Fruit fly (Drosophila melanogaster) whole organism, embryonic: ENCODE measurements around the gene CG10086.
A peak's percentile ranks its signal among the peaks of the same experiment; 100 is the strongest.

Source experiments
- Atf6 ChIP-seq: fragments of 200-800 bp; sonication (Bioruptor generic); IDR thresholded peaks from 2 replicates; pipeline ENCODE4 v1.3.6; 2022; ENCODE audit warnings: missing biosample characterization, missing genetic modification characterization
- Awh ChIP-seq: fragments of 200-800 bp; sonication (Bioruptor generic); IDR thresholded peaks from 2 replicates; pipeline ENCODE4, ENCODE4 v1.3.6; 2022; ENCODE audit warnings: missing biosample characterization, missing genetic modification characterization
- BEAF-32 ChIP-seq: fragments of 200-800 bp; sonication (Bioruptor generic); optimal IDR thresholded peaks from 3 replicates; lab custom pipeline; 2017; ENCODE audit warnings: missing biosample characterization, missing genetic modification characterization, mild to moderate bottlenecking, moderate library complexity, missing genetic modification reagents
- CG10543 ChIP-seq: fragments of 200-800 bp; sonication (Bioruptor generic); optimal IDR thresholded peaks from 3 replicates; lab custom pipeline; 2017; ENCODE audit warnings: missing biosample characterization, mild to moderate bottlenecking, missing genetic modification characterization, moderate library complexity
- CG12071 ChIP-seq: fragments of 200-800 bp; sonication (Bioruptor generic); optimal IDR thresholded peaks from 3 replicates; lab custom pipeline; 2018; ENCODE audit warnings: missing biosample characterization, mild to moderate bottlenecking, missing genetic modification characterization
- CG1233 ChIP-seq: fragments of 200-800 bp; sonication (Bioruptor generic); optimal IDR thresholded peaks from 4 replicates; lab custom pipeline; 2018; ENCODE audit warnings: missing biosample characterization, mild to moderate bottlenecking, missing genetic modification characterization
- CG12744 ChIP-seq: fragments of 200-800 bp; sonication (Bioruptor generic); optimal IDR thresholded peaks from 2 replicates; lab custom pipeline; 2016; ENCODE audit warnings: missing biosample characterization, missing genetic modification characterization
- CG13775 ChIP-seq: fragments of 200-800 bp; sonication (Bioruptor generic); optimal IDR thresholded peaks from 3 replicates; lab custom pipeline; 2017; ENCODE audit warnings: missing biosample characterization, mild to moderate bottlenecking, missing genetic modification characterization
- CG15514 ChIP-seq: fragments of 200-800 bp; sonication (Bioruptor generic); optimal IDR thresholded peaks from 3 replicates; lab custom pipeline; 2017; ENCODE audit warnings: missing biosample characterization, missing genetic modification characterization, mild to moderate bottlenecking, moderate library complexity, missing genetic modification reagents
- CG16815 ChIP-seq: fragments of 200-800 bp; sonication (Bioruptor generic); optimal IDR thresholded peaks from 3 replicates; lab custom pipeline; 2017; ENCODE audit warnings: missing biosample characterization, mild to moderate bottlenecking, missing genetic modification characterization
- CG30431 ChIP-seq: fragments of 200-800 bp; sonication (Bioruptor generic); optimal IDR thresholded peaks from 2 replicates; lab custom pipeline; 2017; ENCODE audit warnings: missing biosample characterization, missing genetic modification characterization
- CG31365 ChIP-seq: fragments of 200-800 bp; sonication (Bioruptor generic); optimal IDR thresholded peaks from 2 replicates; lab custom pipeline; 2018; ENCODE audit warnings: missing biosample characterization, mild to moderate bottlenecking, missing genetic modification characterization
- CG34376 ChIP-seq: fragments of 200-800 bp; sonication (Bioruptor generic); optimal IDR thresholded peaks from 2 replicates; lab custom pipeline; 2018; ENCODE audit warnings: missing biosample characterization, mild to moderate bottlenecking, missing genetic modification characterization
- CG4707 ChIP-seq: fragments of 200-800 bp; sonication (Bioruptor generic); optimal IDR thresholded peaks from 2 replicates; lab custom pipeline; 2018; ENCODE audit warnings: missing biosample characterization, mild to moderate bottlenecking, missing genetic modification characterization, moderate library complexity
- CG4854 ChIP-seq: fragments of 200-800 bp; sonication (Bioruptor generic); optimal IDR thresholded peaks from 2 replicates; lab custom pipeline; 2016; ENCODE audit warnings: missing biosample characterization, missing genetic modification characterization, inconsistent platforms
- CG7928 ChIP-seq: fragments of 200-800 bp; sonication (Bioruptor generic); optimal IDR thresholded peaks from 2 replicates; lab custom pipeline; 2017; ENCODE audit warnings: missing biosample characterization, mild to moderate bottlenecking, missing genetic modification characterization
- CG9797 ChIP-seq: fragments of 200-800 bp; sonication (Bioruptor generic); optimal IDR thresholded peaks from 3 replicates; lab custom pipeline; 2018; ENCODE audit warnings: missing biosample characterization, mild to moderate bottlenecking, missing genetic modification characterization
- Deaf1 ChIP-seq: fragments of 200-800 bp; optimal IDR thresholded peaks from 3 replicates; lab custom pipeline; 2019; ENCODE audit warnings: missing biosample characterization, mild to moderate bottlenecking, missing genetic modification characterization, moderate library complexity
- Dp ChIP-seq: fragments of 200-800 bp; sonication (Bioruptor generic); optimal IDR thresholded peaks from 2 replicates; lab custom pipeline; 2018; ENCODE audit warnings: missing biosample characterization, mild to moderate bottlenecking, missing genetic modification characterization, moderate library complexity
- HHEX ChIP-seq: fragments of 200-800 bp; sonication (Bioruptor generic); optimal IDR thresholded peaks from 3 replicates; lab custom pipeline; 2017; ENCODE audit warnings: missing biosample characterization, mild to moderate bottlenecking, missing genetic modification characterization, missing genetic modification reagents
- Hand ChIP-seq: fragments of 200-800 bp; sonication (Bioruptor generic); optimal IDR thresholded peaks from 2 replicates; lab custom pipeline; 2017; ENCODE audit warnings: mild to moderate bottlenecking, missing biosample characterization, missing genetic modification reagents, missing genetic modification characterization
- Meics ChIP-seq: fragments of 200-800 bp; sonication (Bioruptor generic); optimal IDR thresholded peaks from 2 replicates; lab custom pipeline; 2017; ENCODE audit warnings: missing biosample characterization, mild to moderate bottlenecking, missing genetic modification characterization
- Pdp1 ChIP-seq, 2 experiments: fragments of 200-800 bp; sonication (Bioruptor generic); optimal IDR thresholded peaks; 3 replicates each; lab custom pipeline; 2016; ENCODE audit warnings: missing biosample characterization in 2 of 2, missing genetic modification characterization in 2 of 2, mild to moderate bottlenecking in 1 of 2, moderate library complexity in 1 of 2
- Poxn ChIP-seq: fragments of 200-800 bp; sonication (Bioruptor generic); IDR thresholded peaks from 2 replicates; pipeline ENCODE4 v1.3.6; 2022; ENCODE audit warnings: missing biosample characterization, missing genetic modification characterization
- Rx ChIP-seq: fragments of 200-800 bp; sonication (Bioruptor generic); IDR thresholded peaks from 2 replicates; pipeline ENCODE4 v1.3.6; 2022; ENCODE audit warnings: missing biosample characterization, missing genetic modification characterization
- Sox100B ChIP-seq: fragments of 200-800 bp; sonication (Bioruptor generic); optimal IDR thresholded peaks from 3 replicates; lab custom pipeline; 2018; ENCODE audit warnings: missing biosample characterization, mild to moderate bottlenecking, missing genetic modification characterization
- Sox102F ChIP-seq: fragments of 200-800 bp; sonication (Bioruptor generic); optimal IDR thresholded peaks from 2 replicates; lab custom pipeline; 2018; ENCODE audit warnings: missing biosample characterization, mild to moderate bottlenecking, missing genetic modification characterization, moderate library complexity
- bigmax ChIP-seq: fragments of 200-800 bp; sonication (Bioruptor generic); optimal IDR thresholded peaks from 2 replicates; lab custom pipeline; 2018; ENCODE audit warnings: missing biosample characterization, mild to moderate bottlenecking, missing genetic modification characterization
- br ChIP-seq: fragments of >200 bp; optimal IDR thresholded peaks from 2 replicates; lab custom pipeline; 2017
- chinmo ChIP-seq: fragments of 200-800 bp; sonication (Bioruptor generic); IDR thresholded peaks from 4 replicates; pipeline ENCODE4 v1.3.6; 2022; ENCODE audit warnings: missing biosample characterization, missing genetic modification characterization; ENCODE audit not compliant: partially characterized antibody
- ci ChIP-seq: fragments of 200-800 bp; sonication (Bioruptor generic); IDR thresholded peaks from 3 replicates; pipeline ENCODE4 v1.3.6; 2022; ENCODE audit warnings: missing biosample characterization, missing genetic modification characterization
- exex ChIP-seq: fragments of 200-800 bp; sonication (Bioruptor generic); optimal IDR thresholded peaks from 4 replicates; lab custom pipeline; 2018; ENCODE audit warnings: missing biosample characterization, mild to moderate bottlenecking, missing genetic modification characterization, moderate library complexity
- gem ChIP-seq: fragments of 200-800 bp; sonication (Bioruptor generic); optimal IDR thresholded peaks from 2 replicates; lab custom pipeline; 2019; ENCODE audit warnings: missing biosample characterization, mild to moderate bottlenecking, missing genetic modification characterization, moderate library complexity
- grn ChIP-seq: fragments of 200-800 bp; sonication (Bioruptor generic); optimal IDR thresholded peaks from 3 replicates; lab custom pipeline; 2017; ENCODE audit warnings: missing biosample characterization, missing genetic modification characterization
- gsb ChIP-seq: fragments of 200-800 bp; sonication (Bioruptor generic); IDR thresholded peaks from 2 replicates; pipeline ENCODE4 v1.3.6; 2022; ENCODE audit warnings: missing biosample characterization, missing genetic modification characterization
- lbe ChIP-seq: fragments of 200-800 bp; sonication (Bioruptor generic); optimal IDR thresholded peaks from 2 replicates; lab custom pipeline; 2016; ENCODE audit warnings: missing biosample characterization, mild to moderate bottlenecking, missing genetic modification characterization
- odd ChIP-seq: fragments of 200-800 bp; sonication (Bioruptor generic); optimal IDR thresholded peaks from 2 replicates; lab custom pipeline; 2017; ENCODE audit warnings: missing biosample characterization, mild to moderate bottlenecking, missing genetic modification characterization
- p53 ChIP-seq: fragments of 200-800 bp; sonication (Bioruptor generic); optimal IDR thresholded peaks from 2 replicates; lab custom pipeline; 2016; ENCODE audit warnings: missing biosample characterization, missing genetic modification characterization
- pita ChIP-seq: fragments of 200-800 bp; sonication (Bioruptor generic); optimal IDR thresholded peaks from 2 replicates; lab custom pipeline; 2017; ENCODE audit warnings: missing biosample characterization, mild to moderate bottlenecking, missing genetic modification characterization
- sim ChIP-seq: fragments of 200-800 bp; sonication (Bioruptor generic); IDR thresholded peaks from 2 replicates; pipeline ENCODE4 v1.3.6; 2022; ENCODE audit warnings: missing biosample characterization, missing genetic modification characterization
- sug ChIP-seq: fragments of 200-800 bp; optimal IDR thresholded peaks from 2 replicates; lab custom pipeline; 2019; ENCODE audit warnings: missing biosample characterization, mild to moderate bottlenecking, missing genetic modification characterization, moderate library complexity
- tap ChIP-seq: fragments of 200-800 bp; optimal IDR thresholded peaks from 3 replicates; lab custom pipeline; 2019; ENCODE audit warnings: missing biosample characterization, mild to moderate bottlenecking, missing genetic modification characterization, moderate library complexity
- tll ChIP-seq, 2 experiments: fragments of 200-800 bp in 1 of 2; fragments of >200 bp in 1 of 2; sonication (Bioruptor generic) in 1 of 2; optimal IDR thresholded peaks; 2 replicates each; lab custom pipeline; 2017 to 2019; ENCODE audit warnings: missing biosample characterization in 2 of 2, missing genetic modification characterization in 2 of 2, mild to moderate bottlenecking in 1 of 2, moderate library complexity in 1 of 2
- toy ChIP-seq: fragments of 200-800 bp; sonication (Bioruptor generic); IDR thresholded peaks from 2 replicates; pipeline ENCODE4 v1.3.6; 2022; ENCODE audit warnings: missing biosample characterization, missing genetic modification characterization
- twi ChIP-seq: fragments of 200-800 bp; optimal IDR thresholded peaks from 2 replicates; lab custom pipeline; 2019; ENCODE audit warnings: missing biosample characterization, mild to moderate bottlenecking, missing genetic modification characterization, moderate library complexity
- usp ChIP-seq: fragments of >200 bp; optimal IDR thresholded peaks from 2 replicates; lab custom pipeline; 2017; ENCODE audit warnings: missing biosample characterization, missing genetic modification characterization
- vvl ChIP-seq: fragments of 200-800 bp; sonication (Bioruptor generic); IDR thresholded peaks from 2 replicates; pipeline ENCODE4 v1.3.6; 2022; ENCODE audit warnings: missing biosample characterization, missing genetic modification characterization
- yki ChIP-seq: fragments of >200 bp; optimal IDR thresholded peaks from 3 replicates; lab custom pipeline; 2018

Gene CG10086

DNA sequence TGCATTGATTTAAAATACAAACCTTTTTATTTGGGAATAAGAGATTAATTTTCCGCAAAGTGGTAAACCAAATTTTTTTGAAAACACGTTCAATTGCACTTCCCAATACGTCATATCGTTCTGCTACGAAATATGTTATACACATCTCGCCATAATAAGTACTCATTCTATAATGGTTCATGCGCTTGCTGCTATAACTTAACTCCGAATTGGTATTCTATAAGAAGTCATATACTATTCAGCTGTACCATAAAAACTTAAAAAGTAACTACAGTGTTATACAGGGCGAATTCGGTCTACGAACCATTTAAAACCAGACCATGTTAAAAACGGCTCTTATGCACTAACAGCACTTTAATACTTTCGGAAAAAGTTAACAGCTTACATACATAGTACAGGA is 10.8 kb upstream of the CG10086 start (continued):
- peak; percentile 84 for TF ChIP-seq ci (GFP tag; lab: Robert Waterston, UW)
- peak; percentile 19 for TF ChIP-seq tap
- TF ChIP-seq Awh (GFP tag; lab: Robert Waterston, UW): peak; percentile 49; the same call in 1 of the 2 replicates
- no peak for TF ChIP-seq Dp (GFP tag; lab: Kevin White, UChicago)
- TF ChIP-seq Sox100B (GFP tag; lab: Kevin White, UChicago): peak; percentile 37
- no peak for TF ChIP-seq br (lab: Kevin White, UChicago)
- peak; percentile 12; the same call in 1 of the 2 replicates for TF ChIP-seq Rx (GFP tag; lab: Robert Waterston, UW)
- TF ChIP-seq chinmo (GFP tag; lab: Robert Waterston, UW): 0 out of 4 replicates have a peak, but pooled peaks have one; percentile 38
- TF ChIP-seq Meics (GFP tag; lab: Kevin White, UChicago): peak; percentile 20
- TF ChIP-seq p53 (GFP tag; lab: Kevin White, UChicago): no peak
- peak; percentile 24 for TF ChIP-seq Sox102F (GFP tag; lab: Kevin White, UChicago)
- TF ChIP-seq yki (lab: Kevin White, UChicago): no peak
- TF ChIP-seq usp: no peak
- TF ChIP-seq odd: no peak
- TF ChIP-seq CG12071: peak; percentile 60
- TF ChIP-seq CG1233: peak; percentile 57
- TF ChIP-seq CG7928 (GFP tag; lab: Kevin White, UChicago): no peak

DNA sequence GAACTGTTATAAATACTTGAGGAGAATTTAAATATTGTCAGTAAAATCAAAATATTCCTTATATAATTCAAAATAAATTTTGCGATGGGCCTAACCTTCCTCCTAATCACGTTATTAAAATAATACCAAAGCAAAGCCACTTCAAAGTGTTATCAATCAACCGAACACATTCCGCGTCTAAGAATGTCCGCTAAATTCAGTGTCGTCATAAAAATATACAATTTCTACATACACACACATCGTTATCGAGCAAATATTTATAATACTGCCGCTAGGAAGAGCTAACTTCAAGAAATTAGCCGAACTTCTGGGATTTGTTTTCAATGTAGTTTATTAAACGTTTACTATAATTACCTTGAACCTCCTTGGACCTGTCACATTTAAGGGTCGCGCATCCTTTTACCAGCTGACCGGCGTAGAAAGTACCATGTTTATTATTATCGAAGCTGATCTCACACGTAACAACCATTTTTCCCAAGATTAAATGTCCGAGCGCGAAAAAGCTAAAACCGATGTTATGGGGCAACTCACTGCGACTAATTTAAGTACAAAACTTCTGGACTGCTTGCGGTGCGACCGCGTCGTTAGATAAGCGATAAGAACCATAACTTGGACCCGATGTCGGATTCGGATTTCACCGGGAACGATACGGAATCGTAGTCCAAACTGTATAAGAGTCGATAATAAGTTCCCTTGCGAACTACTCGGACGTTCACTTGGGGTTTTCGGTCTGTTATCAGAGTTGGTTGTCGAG is 7.3 kb upstream of the CG10086 start, which contains the start of gene CG18747:
Gene CG18747, minus strand, starts transcription at position 514 of the 754 bp plus-strand sequence.
- TF ChIP-seq bigmax (no peak), CG13775 (GFP tag; lab: Kevin White, UChicago) (no peak), grn (GFP tag; lab: Kevin White, UChicago) (peak; percentile 70), twi (tag; lab: Kevin White, UChicago) (no peak), CG34376 (GFP tag; lab: Kevin White, UChicago) (peak; percentile 4), CG16815 (GFP tag; lab: Kevin White, UChicago) (no peak), toy (GFP tag; lab: Robert Waterston, UW) (no peak), Pdp1 (GFP tag; optimal IDR thresholded peaks at IDR 0.05; lab: Kevin White, UChicago) (peak in 1 of 2 experiments; percentile 58), Hand (GFP tag; lab: Kevin White, UChicago) (no peak), CG7928 (GFP tag; lab: Kevin White, UChicago) (no peak), CG9797 (GFP tag; lab: Kevin White, UChicago) (no peak), CG12744 (GFP tag; lab: Kevin White, UChicago) (no peak), vvl (GFP tag; lab: Robert Waterston, UW) (no peak), Poxn (GFP tag; lab: Robert Waterston, UW) (no peak), HHEX (GFP tag; lab: Kevin White, UChicago) (no peak), exex (peak; percentile 44), CG4707 (no peak), CG31365 (peak; percentile 75), Sox102F (GFP tag; lab: Kevin White, UChicago) (no peak), CG15514 (GFP tag; lab: Kevin White, UChicago) (peak; percentile 92), tll (GFP tag; optimal IDR thresholded peaks at IDR 0.05; lab: Kevin White, UChicago) (no peak), BEAF-32 (GFP tag; lab: Kevin White, UChicago) (no peak), CG30431 (GFP tag; lab: Kevin White, UChicago) (no peak), gsb (no peak), Atf6 (GFP tag; lab: Robert Waterston, UW) (no peak), sug (peak; percentile 46), tap (no peak), CG4854 (GFP tag; lab: Kevin White, UChicago) (no peak), gem (no peak), Deaf1 (peak; percentile 90), lbe (GFP tag; lab: Kevin White, UChicago) (no peak), sim (GFP tag; lab: Robert Waterston, UW) (no peak), pita (GFP tag; lab: Kevin White, UChicago) (no peak), CG10543 (GFP tag; lab: Kevin White, UChicago) (peak; percentile 39)
